Fruit fly (Drosophila melanogaster): ENCODE results near the gene Slip1.

The Slip1 gene

dm6 chr4:663055-663670 lies at the start of gene Slip1, which contains the start of gene CG46466:
TSS of gene Slip1 (plus strand) at chr4:663621.
TSS of gene CG46466 (minus strand) at chr4:663124.
- no peak for TF ChIP-seq CG17801 (GFP tag; optimal IDR thresholded peaks at IDR 0.05; ENCODE audit: partially characterized antibody)

DNA sequence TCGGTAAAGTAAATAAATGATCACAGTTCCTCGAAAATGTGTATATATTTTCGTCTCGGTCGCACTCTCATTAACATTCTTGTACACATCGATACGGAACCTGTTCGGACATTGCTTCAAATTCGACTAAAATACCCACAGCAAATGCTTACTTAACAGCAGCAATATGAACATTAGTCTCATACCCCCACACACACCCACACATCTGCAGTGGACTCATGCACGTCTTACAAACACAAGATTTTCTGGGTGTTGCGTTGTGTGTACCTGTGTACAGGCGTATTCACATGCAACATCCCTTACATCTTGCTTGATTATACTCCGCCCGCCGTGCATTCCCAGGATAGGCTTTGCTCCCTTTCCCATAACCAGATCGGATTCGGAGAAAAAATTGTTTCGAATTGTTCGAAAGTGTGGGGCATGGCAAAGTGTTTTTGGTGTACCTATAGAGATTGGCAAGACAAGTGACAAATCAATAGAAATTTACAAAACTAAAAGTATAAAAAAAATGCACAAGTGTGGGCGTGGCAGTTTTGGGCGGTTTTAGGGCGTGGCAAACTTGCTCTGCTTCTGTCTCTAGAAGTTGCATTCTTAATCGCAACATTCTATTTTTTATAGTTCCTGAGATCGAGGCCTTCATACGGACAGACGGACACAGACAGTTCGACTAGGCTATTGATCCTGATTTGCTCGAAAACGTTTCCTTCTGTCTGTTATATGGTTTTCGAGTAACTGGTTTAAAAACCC lies 37.4 kb upstream of the Slip1 start, which contains the start of gene mav:
Gene mav, minus strand, starts transcription at position 134 of the 747 bp plus-strand sequence.
- TF ChIP-seq CG17801 (GFP tag; optimal IDR thresholded peaks at IDR 0.05; ENCODE audit: partially characterized antibody): no peak

- TF ChIP-seq CG17801 (GFP tag; optimal IDR thresholded peaks at IDR 0.05; ENCODE audit: partially characterized antibody): no peak
Observed at dm6 chr4:629391-629790, 34.0 kb upstream of the Slip1 start, which contains the start of gene Gat. TSS of gene Gat (plus strand) at chr4:629691.

DNA sequence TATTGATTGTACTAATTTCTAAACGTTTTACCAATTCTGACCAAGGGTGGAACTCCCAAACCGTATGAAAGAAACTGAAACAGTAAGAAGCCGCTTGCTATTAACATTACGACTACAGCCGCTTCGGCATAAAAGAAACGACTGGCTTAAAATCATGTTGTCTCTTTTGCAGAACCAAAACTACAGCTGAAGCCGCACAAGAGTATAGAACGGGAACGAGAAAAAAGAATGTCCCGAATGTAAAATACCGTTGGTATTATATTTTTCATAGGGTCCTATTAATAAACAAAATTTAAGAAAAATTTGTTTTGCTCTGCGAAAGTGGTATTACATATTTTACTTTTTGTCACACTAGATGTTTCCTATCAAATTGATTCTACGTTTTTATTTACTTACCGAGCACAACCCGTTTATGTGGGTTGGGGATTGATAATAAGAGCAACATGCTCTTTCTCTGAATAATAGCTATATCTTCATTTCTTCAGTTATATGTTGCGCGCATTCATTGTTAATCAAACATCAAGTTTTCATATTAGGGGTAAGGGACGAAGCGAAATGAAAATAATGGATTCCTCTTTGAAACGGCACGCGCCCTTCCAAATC lies 16.9 kb upstream of the Slip1 start, which contains the start of gene Ekar:
Gene Ekar, minus strand, starts transcription at position 143 of the 603 bp plus-strand sequence.
- no peak for TF ChIP-seq CG17801 (GFP tag; optimal IDR thresholded peaks at IDR 0.05; ENCODE audit: partially characterized antibody)

DNA sequence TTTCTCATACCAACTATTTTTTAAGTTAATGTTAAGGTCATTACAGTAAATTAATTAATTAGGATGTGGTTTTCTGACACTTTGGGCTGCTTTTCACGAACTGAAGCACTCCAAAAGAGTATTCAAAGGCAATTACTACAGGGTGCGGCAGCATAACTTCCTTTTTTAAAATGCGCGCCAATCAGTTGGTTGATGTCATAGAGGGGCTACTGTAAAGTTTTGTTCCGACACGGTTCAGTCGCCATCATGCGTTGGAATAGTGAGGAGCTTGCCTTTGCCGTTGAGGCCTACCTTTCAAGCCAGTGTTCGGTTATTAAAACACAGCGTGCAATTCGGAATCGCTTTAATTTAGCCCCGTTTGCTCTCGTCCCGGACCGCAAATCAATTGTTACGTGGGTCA lies 16.0 kb upstream of the Slip1 start:
- TF ChIP-seq CG17801 (GFP tag; optimal IDR thresholded peaks at IDR 0.05; ENCODE audit: partially characterized antibody): no peak

- no peak for TF ChIP-seq CG17801 (GFP tag; optimal IDR thresholded peaks at IDR 0.05; ENCODE audit: partially characterized antibody)
Observed at dm6 chr4:659058-659588, 4.3 kb upstream of the Slip1 start.

dm6 chr4:659884-660846 lies 3.3 kb upstream of the Slip1 start, which contains the start of gene gw:
TSS of gene gw (minus strand) at chr4:660608.
- TF ChIP-seq CG17801 (GFP tag; optimal IDR thresholded peaks at IDR 0.05; ENCODE audit: partially characterized antibody): peak; percentile 65

dm6 chr4:662101-662500 lies 1.3 kb upstream of the Slip1 start:
- TF ChIP-seq CG17801 (GFP tag; optimal IDR thresholded peaks at IDR 0.05; ENCODE audit: partially characterized antibody): no peak

dm6 chr4:664277-664676 lies 856 bp downstream of the Slip1 start:
- no peak for TF ChIP-seq CG17801 (GFP tag; optimal IDR thresholded peaks at IDR 0.05; ENCODE audit: partially characterized antibody)

dm6 chr4:670905-671419 lies 7.5 kb downstream of the Slip1 start, which contains the start of gene CG11360:
TSS of gene CG11360 (plus strand) at chr4:671142.
- no peak for TF ChIP-seq CG17801 (GFP tag; optimal IDR thresholded peaks at IDR 0.05; ENCODE audit: partially characterized antibody)

DNA sequence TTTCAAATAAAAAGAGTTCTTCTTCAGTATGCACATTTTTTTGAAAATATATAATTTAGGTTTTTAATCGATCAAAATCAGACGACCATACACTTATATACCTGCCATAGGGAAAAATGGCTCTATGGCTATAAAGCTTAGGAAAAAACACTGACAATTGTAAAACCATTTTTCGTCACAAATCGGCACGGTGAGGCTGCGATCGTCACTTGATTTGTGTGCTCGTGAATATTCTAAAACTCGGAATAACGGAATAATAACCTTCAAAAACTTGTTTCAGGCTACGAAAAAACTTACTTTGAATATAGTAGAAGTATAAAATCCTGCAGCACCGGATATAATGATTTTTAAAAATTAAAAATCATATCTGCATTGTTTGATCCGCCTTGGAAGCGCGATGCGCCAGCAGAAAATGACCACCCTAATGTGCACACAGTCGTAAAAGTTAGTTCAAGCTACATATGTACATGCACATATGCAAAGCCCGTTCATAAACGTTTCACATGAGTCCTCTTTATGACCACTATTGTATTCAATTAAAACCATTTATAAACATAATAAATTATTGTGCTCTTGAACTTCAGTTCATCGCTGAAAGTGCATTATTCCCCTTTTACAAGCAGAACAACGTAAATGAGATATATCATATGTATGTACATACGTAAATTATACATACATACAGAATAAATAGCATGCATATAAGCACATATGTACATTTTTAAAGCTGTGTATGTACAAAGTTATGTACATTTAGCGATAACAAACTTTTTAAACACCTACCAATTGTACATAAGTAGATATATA lies 31.7 kb downstream of the Slip1 start:
- peak; percentile 52 for TF ChIP-seq CG17801 (GFP tag; optimal IDR thresholded peaks at IDR 0.05; ENCODE audit: partially characterized antibody)

DNA sequence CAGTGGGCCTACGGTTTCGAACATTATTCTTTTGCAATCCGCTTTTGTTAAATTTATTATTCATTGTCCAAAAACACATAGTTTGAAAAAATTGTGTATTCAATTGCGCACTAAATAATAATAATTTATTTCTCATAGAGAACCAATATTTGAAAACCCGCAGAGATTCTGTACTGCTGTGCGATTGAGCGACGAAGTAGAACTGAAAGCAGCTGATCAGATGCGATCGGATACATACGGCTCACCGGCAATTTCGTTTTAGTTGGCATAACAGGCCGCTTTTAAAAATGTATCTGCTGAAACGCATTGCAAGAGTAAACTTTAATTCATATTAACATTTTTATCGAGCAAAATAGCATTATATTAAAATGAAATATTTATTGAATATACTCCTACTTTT lies 32.4 kb downstream of the Slip1 start, which contains the start of gene myo:
Gene myo, minus strand, starts transcription at position 211 of the 400 bp plus-strand sequence.
- TF ChIP-seq CG17801 (GFP tag; optimal IDR thresholded peaks at IDR 0.05; ENCODE audit: partially characterized antibody): peak; percentile 67

DNA sequence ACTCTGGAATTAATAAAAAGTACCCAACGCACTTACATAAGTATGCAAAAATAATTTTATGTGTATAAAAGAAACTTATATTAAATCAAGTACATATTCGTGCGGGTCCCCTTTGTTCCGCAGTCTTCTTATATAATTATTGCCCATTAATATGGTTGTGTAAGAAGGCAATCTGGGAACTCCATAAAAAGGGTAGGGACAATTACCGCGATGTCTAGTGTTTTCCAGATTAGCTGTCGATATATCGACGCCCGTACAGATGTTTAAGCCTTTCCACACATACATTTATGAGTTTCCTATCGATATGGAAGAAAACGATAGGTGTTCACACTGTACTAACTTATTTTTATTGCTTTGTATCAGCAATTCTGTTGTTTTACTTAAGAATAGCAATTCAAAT lies 33.2 kb downstream of the Slip1 start:
- TF ChIP-seq CG17801 (GFP tag; optimal IDR thresholded peaks at IDR 0.05; ENCODE audit: partially characterized antibody): no peak
